Worm (Caenorhabditis elegans) whole organism, L3 larva: Measurements from ENCODE around the gene T26C5.3.
A peak's percentile ranks its signal among the peaks of the same experiment; 100 is the strongest.

Source experiments
- aly-2 ChIP-seq: fragments of 150-350 bp; optimal IDR thresholded peaks from 2 replicates; lab custom pipeline; 2014; ENCODE audit warnings: missing biosample characterization, missing genetic modification characterization
- nhr-25 ChIP-seq: sonication (generic microtip); optimal IDR thresholded peaks from 2 replicates; lab custom pipeline; 2017; ENCODE audit warnings: missing biosample characterization, missing genetic modification characterization
- nhr-28 ChIP-seq: fragments of 150-350 bp; optimal IDR thresholded peaks from 2 replicates; lab custom pipeline; 2014; ENCODE audit warnings: missing biosample characterization, missing genetic modification characterization
- pha-4 ChIP-seq: fragments of 150-350 bp; optimal IDR thresholded peaks from 2 replicates; lab custom pipeline; 2014; ENCODE audit warnings: missing biosample characterization, missing genetic modification reagents, missing genetic modification characterization
- skn-1 ChIP-seq: fragments of 150-350 bp; optimal IDR thresholded peaks from 2 replicates; lab custom pipeline; 2014; ENCODE audit warnings: missing biosample characterization, missing genetic modification characterization
- unc-62 ChIP-seq: fragments of 150-350 bp; sonication (generic microtip); optimal IDR thresholded peaks from 4 replicates; lab custom pipeline; 2014; ENCODE audit warnings: missing biosample characterization, missing genetic modification reagents, missing genetic modification characterization

ce11 chrII:9273984-9274383 lies 37.6 kb downstream of the T26C5.3 start:
- TF ChIP-seq nhr-28 (tag; lab: Kevin White, UChicago) (no peak), unc-62 (peak; percentile 84), nhr-25 (tag; lab: Kevin White, UChicago) (peak; percentile 78), aly-2 (tag; lab: Kevin White, UChicago) (no peak), skn-1 (tag; lab: Kevin White, UChicago) (peak; percentile 40), pha-4 (tag; lab: Kevin White, UChicago) (peak; percentile 91)
